Fruit fly (Drosophila melanogaster) whole organism, wandering third instar larva: Measurements from ENCODE around the gene MtnD.

Experiments
- br ChIP-seq: fragments of 200-800 bp; sonication (Bioruptor generic); optimal IDR thresholded peaks from 2 replicates; lab custom pipeline; 2016; ENCODE audit warnings: missing biosample characterization, missing genetic modification characterization
- dsf ChIP-seq: sonication (Bioruptor generic); optimal IDR thresholded peaks from 2 replicates; lab custom pipeline; 2016; ENCODE audit warnings: missing biosample characterization, missing genetic modification characterization, borderline replicate concordance
- h ChIP-seq: fragments of 200-800 bp; sonication (Bioruptor generic); optimal IDR thresholded peaks from 3 replicates; lab custom pipeline; 2016; ENCODE audit warnings: missing biosample characterization, mild to moderate bottlenecking, missing genetic modification characterization

DNA sequence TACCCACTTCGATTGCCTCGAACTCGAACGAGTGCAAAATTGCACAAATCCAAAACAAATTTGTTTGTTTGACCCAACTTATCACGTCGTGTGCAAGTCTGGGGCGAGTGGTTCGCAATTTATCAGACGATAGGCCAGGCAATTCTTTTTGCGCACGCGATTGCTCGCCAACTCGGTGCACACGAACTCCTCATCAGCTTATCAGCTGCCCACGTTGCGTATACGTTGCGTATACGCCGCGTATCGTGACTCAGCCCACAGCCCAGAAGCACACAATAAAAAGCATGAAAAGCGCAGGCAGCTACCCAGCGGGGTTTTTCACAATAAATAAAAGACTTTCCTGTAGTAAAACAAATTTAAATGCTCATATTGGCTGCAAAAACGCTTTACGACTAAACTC lies 31.1 kb upstream of the MtnD start, which contains the start of gene MtnB:
- TF ChIP-seq br (GFP tag; lab: Kevin White, UChicago) (no peak), dsf (GFP tag; lab: Kevin White, UChicago) (no peak), h (GFP tag; lab: Kevin White, UChicago) (no peak)
